Fruit fly (Drosophila melanogaster) ovary, adult (tissue): ENCODE data around the gene CG9806.
A peak's percentile ranks its signal among the peaks of the same experiment; 100 is the strongest.

Experiments used
- CG17801 ChIP-seq: fragments of 200-800 bp; optimal IDR thresholded peaks from 2 replicates; lab custom pipeline; 2019; ENCODE audit warnings: missing biosample characterization, mild to moderate bottlenecking, missing genetic modification characterization, moderate library complexity; ENCODE audit not compliant: partially characterized antibody

The CG9806 gene

DNA sequence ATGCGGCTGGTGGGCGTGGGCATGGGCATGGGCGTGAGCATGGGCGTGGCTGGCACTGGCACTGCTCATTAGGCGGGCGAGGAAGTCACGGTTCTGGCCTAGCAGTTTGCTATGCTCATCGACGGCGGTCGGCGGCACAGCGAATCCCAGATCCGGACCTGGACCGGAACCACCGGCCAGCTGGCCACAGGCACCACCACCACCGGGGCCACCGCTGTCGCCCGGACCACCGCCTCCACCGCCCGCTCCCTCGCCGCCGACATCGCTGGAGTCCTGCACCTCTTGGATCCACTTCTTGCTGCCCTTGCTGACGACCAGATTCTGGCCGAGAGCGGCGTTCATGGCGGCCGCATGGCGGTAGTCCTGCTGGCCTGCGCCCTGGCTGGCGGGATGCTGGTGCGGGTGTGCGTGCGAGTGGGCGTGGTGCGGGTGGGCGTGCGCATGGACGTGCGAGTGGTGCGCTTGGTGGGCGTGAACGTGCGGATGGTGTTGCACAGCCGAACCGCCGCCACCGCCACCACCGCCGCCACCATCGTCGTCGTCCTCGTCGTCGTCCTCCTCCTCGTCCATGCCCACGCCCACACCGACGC lies 19.9 kb downstream of the CG9806 start:
- no peak for TF ChIP-seq CG17801 (GFP tag; lab: Kevin White, UChicago)

DNA sequence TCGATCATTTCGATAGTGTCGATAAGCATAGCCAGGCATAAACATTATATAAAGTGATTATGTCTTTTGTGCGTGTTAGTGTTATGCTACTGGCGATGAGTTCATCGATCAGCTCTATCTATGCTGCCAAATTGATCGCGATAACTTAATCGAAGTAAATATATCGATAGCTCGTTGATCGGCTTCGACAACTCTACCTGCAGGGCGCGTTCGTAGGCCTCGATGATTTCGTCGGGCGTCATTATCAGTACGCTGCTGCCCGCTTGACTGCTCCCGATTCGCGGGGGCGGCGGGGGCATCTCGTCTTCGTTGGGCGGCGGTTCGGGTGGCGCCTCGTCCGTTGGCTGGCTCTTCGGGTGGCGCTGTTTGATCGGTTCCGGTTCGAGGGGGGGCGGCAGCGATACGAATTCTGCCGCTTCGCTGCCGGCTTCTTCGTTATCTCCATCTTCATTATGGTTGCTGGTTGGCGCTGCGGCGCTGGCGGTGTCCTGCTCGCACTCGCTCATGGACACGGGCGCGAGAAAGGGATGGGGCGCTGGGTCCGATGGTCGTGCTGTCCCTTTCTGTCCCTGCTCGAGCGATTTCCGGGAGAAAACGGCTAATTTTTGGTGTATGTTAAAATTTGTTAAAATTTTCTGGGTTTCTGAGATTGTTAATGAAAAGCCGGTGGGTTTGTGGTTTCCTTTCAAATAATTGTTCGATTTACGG lies 24.7 kb downstream of the CG9806 start, which contains the start of gene CG1628:
Gene CG1628 (minus strand): TSS at position 658 of the 708 bp plus-strand sequence.
- no peak for TF ChIP-seq CG17801 (GFP tag; lab: Kevin White, UChicago)

DNA sequence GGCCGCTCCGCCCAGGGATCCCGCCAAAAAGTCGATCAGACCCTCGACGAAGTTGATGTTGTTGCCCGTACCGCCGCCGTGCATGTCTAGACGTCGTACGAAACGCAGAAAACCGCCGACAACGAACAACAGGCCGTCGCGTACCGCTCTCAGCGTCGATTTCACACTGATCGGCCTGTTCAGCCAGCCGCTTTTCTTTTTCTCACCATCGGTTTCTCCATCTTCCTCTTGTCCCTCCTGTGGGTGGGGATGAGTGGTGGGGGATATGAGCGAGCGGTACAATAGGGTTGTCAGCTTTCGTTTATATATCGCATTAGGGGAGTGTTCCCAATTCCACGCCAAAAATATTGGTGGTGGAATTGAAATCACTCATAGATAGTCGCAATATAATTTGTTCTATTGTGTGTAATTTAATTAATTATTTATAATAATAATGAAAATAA lies 25.4 kb downstream of the CG9806 start:
- peak; percentile 20 for TF ChIP-seq CG17801 (GFP tag; lab: Kevin White, UChicago)

DNA sequence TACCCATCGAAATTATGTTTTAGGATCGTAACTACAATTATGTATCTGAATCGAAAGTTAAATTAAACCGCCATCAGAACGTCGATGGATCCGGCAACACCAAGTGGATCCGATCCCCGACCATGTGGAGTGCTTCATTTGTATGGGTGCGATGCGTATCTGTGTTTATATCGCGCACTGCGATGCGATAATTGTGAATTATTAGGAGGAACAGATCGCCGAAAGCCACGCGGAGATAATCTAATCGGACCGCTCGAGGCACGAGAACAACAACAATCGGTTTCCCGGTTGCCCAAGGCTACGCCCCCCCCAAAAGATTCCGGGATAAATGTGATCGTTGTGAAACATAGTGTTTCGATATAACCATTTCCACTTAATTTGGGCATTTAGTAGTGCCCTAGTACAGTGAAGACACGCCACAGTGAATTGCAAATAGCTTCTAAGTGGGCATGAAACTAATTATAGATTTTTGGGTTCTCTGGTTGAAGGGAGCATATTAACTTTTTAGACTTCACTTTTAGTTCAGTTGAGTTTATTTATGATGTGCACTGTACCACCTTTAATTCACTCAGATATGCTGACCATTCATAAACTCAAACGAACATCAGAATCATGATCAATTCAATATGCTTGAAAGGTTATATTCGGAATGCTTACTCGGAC lies 26.5 kb downstream of the CG9806 start:
- TF ChIP-seq CG17801 (GFP tag; lab: Kevin White, UChicago): peak; percentile 74

DNA sequence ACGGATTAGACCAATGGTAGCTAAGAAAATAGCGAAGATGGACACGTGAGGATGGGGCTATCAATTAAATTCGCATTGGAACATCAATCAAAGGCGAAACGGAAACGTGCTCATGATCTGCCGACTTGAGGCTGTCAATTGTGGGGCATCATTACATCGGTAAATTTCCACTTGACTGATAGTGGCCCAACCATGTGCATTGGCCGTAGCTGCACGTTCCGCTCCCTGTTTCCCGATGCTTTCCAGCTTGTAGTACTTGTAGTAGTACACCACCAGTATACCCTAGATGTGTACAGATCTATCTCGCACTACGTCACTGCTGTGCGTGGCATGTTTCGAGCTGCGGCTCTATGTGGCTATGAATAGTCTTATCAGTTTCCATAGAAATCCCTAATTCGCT lies 27.6 kb downstream of the CG9806 start:
- TF ChIP-seq CG17801 (GFP tag; lab: Kevin White, UChicago): no peak

DNA sequence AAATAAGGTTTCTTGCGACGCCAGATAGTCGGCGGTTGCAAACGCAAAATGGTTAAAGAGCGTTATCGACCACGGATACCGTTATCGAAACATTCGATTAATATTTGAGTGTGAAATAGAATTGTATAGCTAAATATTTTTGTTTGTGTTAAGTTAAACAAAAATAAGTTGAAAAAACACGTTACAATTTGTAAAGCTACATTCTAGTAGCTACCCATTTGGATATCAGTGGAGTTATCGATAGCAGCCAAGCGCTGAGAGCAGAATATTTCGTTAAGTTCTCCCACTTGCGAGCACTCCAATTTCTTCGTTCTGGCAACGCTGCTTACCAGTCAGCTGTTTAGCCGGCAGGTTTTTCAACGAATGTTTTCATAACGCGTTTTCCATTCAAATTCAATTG lies 31.1 kb downstream of the CG9806 start, which contains the start of the genes Hmr and CG2124:
Gene Hmr (minus strand): TSS at position 43 of the 400 bp plus-strand sequence.
Gene CG2124 (plus strand): TSS at position 310 of the 400 bp plus-strand sequence.
- TF ChIP-seq CG17801 (GFP tag; lab: Kevin White, UChicago): peak; percentile 7

DNA sequence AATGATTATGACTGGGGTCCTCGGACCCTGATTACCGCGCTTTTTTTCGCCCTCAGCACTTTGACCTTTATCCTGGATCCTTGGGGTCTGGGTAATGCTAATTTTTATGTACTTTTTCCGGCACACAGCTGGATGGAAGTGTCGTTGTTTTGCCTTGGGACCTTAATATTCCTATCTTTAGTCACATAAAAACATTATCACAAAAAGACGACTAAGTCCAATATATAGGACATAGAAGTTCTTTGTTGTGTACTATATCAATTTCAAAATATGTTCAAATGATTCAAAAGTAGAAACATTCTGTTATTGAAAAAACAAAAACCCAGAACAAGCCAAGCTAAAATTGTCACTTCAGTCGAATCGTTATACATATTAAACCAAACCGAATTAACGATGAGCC lies 38.1 kb downstream of the CG9806 start, which contains the start of gene Rab9D:
Gene Rab9D (plus strand): TSS at position 301 of the 400 bp plus-strand sequence.
- no peak for TF ChIP-seq CG17801 (GFP tag; lab: Kevin White, UChicago)

DNA sequence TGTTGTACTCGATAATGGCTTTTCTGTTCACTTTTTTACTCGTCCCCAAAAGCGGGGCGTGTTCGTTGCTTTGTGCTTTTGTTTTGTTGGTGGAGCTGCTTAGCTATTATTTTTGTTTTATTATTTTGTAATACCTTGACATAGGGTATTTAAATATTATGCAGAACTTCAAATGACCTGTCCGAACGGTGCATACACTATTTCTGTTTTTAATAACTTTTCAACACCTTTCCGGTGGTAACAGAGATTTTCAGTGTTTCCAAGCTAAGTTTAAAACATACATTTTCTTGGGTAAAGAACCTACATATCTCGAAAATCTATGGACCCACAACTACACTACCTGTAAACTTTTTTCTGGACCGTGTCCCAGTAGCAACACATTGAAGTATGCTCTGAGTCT lies 39.5 kb downstream of the CG9806 start:
- peak; percentile 91 for TF ChIP-seq CG17801 (GFP tag; lab: Kevin White, UChicago)

DNA sequence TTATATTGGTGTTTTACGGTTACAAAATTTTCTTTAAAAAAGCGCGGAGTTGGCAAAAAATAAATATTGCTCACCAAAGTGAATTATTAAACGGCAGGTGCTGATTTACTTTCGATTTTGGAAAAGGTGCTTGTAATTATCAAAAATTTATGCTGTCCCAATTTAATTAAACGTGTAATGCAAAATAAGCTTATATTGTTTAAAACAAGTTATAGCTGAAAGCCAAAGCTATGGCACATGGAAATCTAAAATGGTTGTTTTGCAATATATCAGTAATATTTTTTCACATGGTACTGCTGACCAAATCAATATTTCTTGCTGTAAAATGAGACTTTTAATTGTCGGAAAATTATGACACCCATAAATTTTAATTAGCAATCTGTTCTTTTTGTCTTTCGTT lies 40.7 kb downstream of the CG9806 start:
- TF ChIP-seq CG17801 (GFP tag; lab: Kevin White, UChicago): no peak

DNA sequence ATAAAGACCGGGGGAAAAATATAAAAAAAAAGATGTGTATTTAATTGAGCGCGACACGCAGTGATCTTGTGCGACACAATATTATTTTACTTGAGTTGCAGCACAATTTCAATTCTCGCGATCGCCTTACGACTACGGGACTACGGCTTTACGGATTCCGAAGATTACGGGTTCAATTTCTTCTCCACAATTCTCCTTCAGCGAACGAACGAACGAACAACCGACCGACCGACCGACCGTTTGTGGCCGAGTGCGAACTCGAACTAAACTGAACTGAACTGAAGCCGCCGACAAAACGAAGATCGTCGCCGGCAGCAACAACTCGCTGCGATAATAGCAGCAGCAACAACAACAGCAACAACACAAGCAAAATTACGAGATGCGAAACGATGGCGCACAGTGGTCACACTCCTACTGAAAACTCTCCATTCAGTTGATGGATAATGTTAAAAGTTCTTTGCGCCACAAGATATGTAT lies 41.7 kb downstream of the CG9806 start, which contains the start of gene spri:
Gene spri (minus strand): TSS at position 265 of the 477 bp plus-strand sequence.
- TF ChIP-seq CG17801 (GFP tag; lab: Kevin White, UChicago): peak; percentile 73

DNA sequence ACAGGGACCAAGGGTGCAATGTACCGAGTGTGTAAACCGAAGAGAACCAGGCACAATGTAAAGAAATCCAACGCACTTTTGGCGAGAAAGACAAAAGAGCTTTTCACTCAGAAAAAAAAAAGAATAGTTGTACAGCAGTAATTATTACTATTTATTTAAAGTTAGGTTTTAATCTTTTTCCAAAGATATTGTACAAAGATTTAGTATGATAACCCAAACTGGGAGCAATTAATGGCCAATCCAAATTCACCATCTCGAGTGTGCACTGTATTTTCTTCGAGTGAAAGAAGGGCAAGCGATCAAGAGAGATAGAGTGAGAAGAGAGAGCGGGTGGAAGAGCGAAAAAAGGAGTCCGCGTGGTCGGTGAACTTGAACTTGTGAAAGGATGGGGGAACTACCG lies 42.5 kb downstream of the CG9806 start:
- peak; percentile 44 for TF ChIP-seq CG17801 (GFP tag; lab: Kevin White, UChicago)

DNA sequence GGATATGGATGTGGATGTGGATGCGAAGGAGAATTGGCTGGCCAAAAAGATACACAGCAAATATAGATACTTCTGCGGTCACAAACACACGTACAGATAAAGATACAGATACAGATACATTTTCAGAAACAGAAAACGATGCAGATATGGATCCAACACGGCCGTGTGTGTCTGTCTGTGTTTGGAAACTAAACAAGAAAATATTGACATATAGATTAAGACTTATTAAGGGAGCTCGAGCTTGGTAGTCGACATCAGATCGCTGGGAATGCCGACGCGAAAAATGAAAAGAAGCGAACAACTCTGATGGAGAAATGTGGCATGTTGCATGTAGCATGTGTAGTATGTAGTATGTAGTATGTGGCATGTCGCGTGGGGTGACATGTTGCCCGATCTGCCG lies 44.8 kb downstream of the CG9806 start:
- TF ChIP-seq CG17801 (GFP tag; lab: Kevin White, UChicago): no peak

DNA sequence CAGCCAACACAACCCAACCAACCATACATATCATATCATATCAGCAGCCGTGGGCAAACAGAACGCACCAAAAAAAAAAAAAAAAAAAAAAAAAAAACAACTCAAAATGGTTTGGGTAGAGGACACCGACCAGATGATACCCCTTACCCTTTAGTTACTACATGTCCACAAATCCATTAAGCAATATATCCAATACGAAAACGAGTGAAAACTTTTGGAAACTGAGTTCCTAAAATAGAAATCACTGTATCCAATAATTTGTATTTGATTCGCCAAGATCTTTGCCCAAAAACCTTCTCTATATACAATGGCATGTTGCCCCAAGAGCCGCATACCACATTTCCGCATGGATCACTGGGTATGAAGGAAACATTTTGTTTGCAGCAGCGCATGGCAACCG lies 45.4 kb downstream of the CG9806 start:
- TF ChIP-seq CG17801 (GFP tag; lab: Kevin White, UChicago): no peak

DNA sequence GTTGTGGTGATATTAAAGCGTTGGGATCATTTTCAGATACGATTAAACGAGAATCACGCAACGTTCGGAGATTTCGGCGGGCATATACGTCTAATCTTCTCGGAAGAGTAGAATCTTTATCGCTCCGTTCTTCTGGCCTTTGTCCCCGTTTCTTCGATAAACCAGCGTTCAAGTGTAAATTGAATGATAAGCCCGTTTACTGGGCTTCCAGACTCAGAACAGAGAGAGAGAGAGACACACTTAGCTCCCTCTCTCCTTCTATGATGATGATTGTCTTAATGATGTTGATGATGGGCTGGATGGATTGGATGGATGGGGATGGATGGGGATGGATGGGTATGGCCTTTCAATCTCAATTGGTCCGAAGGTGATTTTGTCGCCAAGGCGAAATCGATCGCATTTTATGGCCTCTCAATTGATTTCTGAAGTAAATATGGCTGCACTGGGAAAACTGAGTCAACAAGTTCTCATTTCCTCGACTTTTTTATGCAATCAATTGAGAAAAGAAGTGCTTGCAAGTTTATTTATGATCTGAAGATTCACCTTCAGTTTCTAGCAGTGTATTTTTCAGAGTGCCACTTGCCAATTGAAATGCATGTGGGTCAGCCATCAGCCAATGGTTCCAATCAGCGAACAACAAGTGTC lies 46.3 kb downstream of the CG9806 start:
- no peak for TF ChIP-seq CG17801 (GFP tag; lab: Kevin White, UChicago)

DNA sequence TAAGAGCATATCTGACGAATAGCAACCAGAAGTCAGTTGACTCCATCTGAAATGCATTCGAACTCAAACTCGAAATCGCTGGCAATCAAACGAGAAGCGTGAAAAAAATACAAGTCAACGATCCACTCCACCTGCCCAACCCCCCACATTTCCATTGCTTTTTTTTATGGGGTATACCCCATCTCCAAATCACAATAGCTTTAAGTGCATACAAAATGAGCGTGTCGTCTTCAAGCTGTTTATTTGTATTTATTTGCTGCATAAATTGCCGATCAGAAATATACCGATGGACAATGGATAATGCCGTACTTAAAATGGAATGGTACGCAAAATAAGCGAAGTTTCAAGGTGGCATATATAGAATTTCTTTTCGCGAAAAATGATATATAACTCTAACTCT lies 47.3 kb downstream of the CG9806 start:
- no peak for TF ChIP-seq CG17801 (GFP tag; lab: Kevin White, UChicago)
